Fruit fly (Drosophila melanogaster): Measurements from ENCODE around the gene CG44194.

The CG44194 gene

DNA sequence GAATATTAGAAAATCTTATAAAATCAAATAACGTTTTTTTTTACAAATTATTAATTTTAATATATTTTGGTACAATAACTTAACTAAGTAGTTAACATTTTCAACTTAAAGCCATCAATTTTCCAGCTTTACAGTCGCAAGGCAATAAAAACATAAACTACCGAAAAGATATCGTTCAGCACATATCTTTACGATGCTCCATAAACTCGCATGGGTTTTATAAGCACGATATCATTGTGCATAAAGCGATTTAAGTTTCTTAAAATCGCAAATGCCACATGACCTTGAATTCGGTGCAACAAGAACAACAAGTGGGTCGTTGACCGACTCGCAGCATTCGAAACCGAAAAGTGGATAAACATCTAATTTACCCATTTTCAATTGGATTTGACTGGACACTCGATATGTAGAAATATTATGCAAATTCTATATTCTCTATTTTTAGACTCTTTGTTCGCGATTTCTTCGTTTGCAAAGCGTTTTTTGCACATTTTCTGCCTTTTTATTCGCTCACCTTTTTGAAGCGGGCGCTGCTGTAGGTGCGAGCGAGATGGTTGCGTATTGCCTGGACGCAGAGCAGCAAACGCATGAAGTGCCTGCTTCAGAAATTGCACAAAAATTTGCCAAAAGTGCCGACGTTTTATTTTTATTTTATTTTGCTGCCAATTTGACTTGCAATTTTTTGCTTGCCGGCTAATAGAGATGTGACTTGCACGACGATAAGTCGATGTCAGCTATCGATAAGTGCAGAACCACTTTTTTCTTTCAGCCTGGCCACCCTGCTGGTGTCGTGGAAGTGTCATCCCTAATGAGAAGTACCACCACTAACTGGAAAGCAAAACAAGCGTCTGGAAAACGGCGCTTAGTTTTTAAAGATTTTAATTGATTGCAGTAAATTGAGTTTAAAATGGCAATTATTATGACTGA, 36.3 kb downstream of the CG44194 start, which contains the start of gene Spc25 (continued):
- no peak for TF ChIP-seq NfI (GFP tag; optimal IDR thresholded peaks at IDR 0.05)
- peak; percentile 66 for TF ChIP-seq CG32532 (GFP tag; IDR thresholded peaks at IDR 0.05)
- TF ChIP-seq crc (GFP tag; optimal IDR thresholded peaks at IDR 0.05): no peak
- peak; percentile 88 for TF ChIP-seq Doc3 (GFP tag; IDR thresholded peaks at IDR 0.05; ENCODE audit: partially characterized antibody)
- peak; percentile 69 for TF ChIP-seq CG30403 (GFP tag; optimal IDR thresholded peaks at IDR 0.05)
- TF ChIP-seq Opbp (GFP tag; IDR thresholded peaks at IDR 0.05; ENCODE audit: partially characterized antibody): peak; percentile 97
- TF ChIP-seq Sin3A (optimal IDR thresholded peaks at IDR 0.05): peak; percentile 87
- no peak for TF ChIP-seq CG14050 (GFP tag; IDR thresholded peaks at IDR 0.05)
- no peak for TF ChIP-seq ap (GFP tag; IDR thresholded peaks at IDR 0.05)
- peak; percentile 24 for TF ChIP-seq da (GFP tag; optimal IDR thresholded peaks at IDR 0.05)
- no peak for TF ChIP-seq Awh (GFP tag; IDR thresholded peaks at IDR 0.05)
- TF ChIP-seq CG6254 (GFP tag; optimal IDR thresholded peaks at IDR 0.05): no peak
- peak; percentile 79 for TF ChIP-seq mam (GFP tag; optimal IDR thresholded peaks at IDR 0.05)
- peak; percentile 92 for TF ChIP-seq sna (GFP tag; IDR thresholded peaks at IDR 0.05; ENCODE audit: partially characterized antibody)
- no peak for TF ChIP-seq CG3838 (GFP tag; optimal IDR thresholded peaks at IDR 0.05)
- peak; percentile 96 for TF ChIP-seq Dref (GFP tag; IDR thresholded peaks at IDR 0.05)
- peak; percentile 78 for TF ChIP-seq Antp (GFP tag; optimal IDR thresholded peaks at IDR 0.05)
- TF ChIP-seq CG8359 (GFP tag; optimal IDR thresholded peaks at IDR 0.05; ENCODE audit: borderline replicate concordance): no peak
- TF ChIP-seq bcd (GFP tag; optimal IDR thresholded peaks at IDR 0.05): no peak
- TF ChIP-seq CG15696 (tag; optimal IDR thresholded peaks at IDR 0.05): peak; percentile 7
- peak; percentile 6 for TF ChIP-seq Nf-YC (tag; optimal IDR thresholded peaks at IDR 0.05)
- peak; percentile 79 for TF ChIP-seq CG2116 (GFP tag; optimal IDR thresholded peaks at IDR 0.05)
- TF ChIP-seq CG9817 (tag; optimal IDR thresholded peaks at IDR 0.05): peak; percentile 33
- no peak for TF ChIP-seq CG3726 (GFP tag; IDR thresholded peaks at IDR 0.05)
- TF ChIP-seq zen (tag; optimal IDR thresholded peaks at IDR 0.05): no peak
- peak; percentile 83 for TF ChIP-seq lilli (GFP tag; optimal IDR thresholded peaks at IDR 0.05)
- TF ChIP-seq zen2 (GFP tag; IDR thresholded peaks at IDR 0.05; ENCODE audit: partially characterized antibody): peak; percentile 87
- peak; percentile 29; the same call in 1 of the 2 replicates for TF ChIP-seq ara (GFP tag; IDR thresholded peaks at IDR 0.05)
- TF ChIP-seq grn (GFP tag; optimal IDR thresholded peaks at IDR 0.05): no peak
- peak; percentile 76 for TF ChIP-seq Dp (GFP tag; optimal IDR thresholded peaks at IDR 0.05)
- TF ChIP-seq CG15269 (tag; optimal IDR thresholded peaks at IDR 0.05): peak; percentile 17
- TF ChIP-seq CG6854 (GFP tag; optimal IDR thresholded peaks at IDR 0.05): no peak
- no peak for TF ChIP-seq gcm (GFP tag; optimal IDR thresholded peaks at IDR 0.05)
- peak; percentile 92 for TF ChIP-seq CG9932 (GFP tag; IDR thresholded peaks at IDR 0.05)
- peak; percentile 95 for TF ChIP-seq ato (GFP tag; IDR thresholded peaks at IDR 0.05; ENCODE audit: partially characterized antibody)
- no peak for TF ChIP-seq CG1647 (GFP tag; optimal IDR thresholded peaks at IDR 0.05)
- no peak for TF ChIP-seq h (optimal IDR thresholded peaks at IDR 0.05)
- TF ChIP-seq eyg (GFP tag; optimal IDR thresholded peaks at IDR 0.05): peak; percentile 24
- TF ChIP-seq Gug (GFP tag; IDR thresholded peaks at IDR 0.05): peak; percentile 84
- peak in 1 of 2 experiments; percentile 71 for TF ChIP-seq Pdp1 (GFP tag; optimal IDR thresholded peaks at IDR 0.05)
- TF ChIP-seq CG10209 (GFP tag; optimal IDR thresholded peaks at IDR 0.05): no peak
- no peak for TF ChIP-seq Blimp-1 (GFP tag; optimal IDR thresholded peaks at IDR 0.05)
- no peak for TF ChIP-seq tap (tag; optimal IDR thresholded peaks at IDR 0.05)
- peak; percentile 93 for TF ChIP-seq bbx (GFP tag; IDR thresholded peaks at IDR 0.05; ENCODE audit: partially characterized antibody)
- no peak for TF ChIP-seq fd96Cb (tag; optimal IDR thresholded peaks at IDR 0.05)
- peak; percentile 64 for TF ChIP-seq fu2 (GFP tag; optimal IDR thresholded peaks at IDR 0.05)
- TF ChIP-seq mld (GFP tag; IDR thresholded peaks at IDR 0.05; ENCODE audit: partially characterized antibody): peak; percentile 86
- TF ChIP-seq HLH4C (GFP tag; IDR thresholded peaks at IDR 0.05; ENCODE audit: partially characterized antibody): peak; percentile 88

Data from whole organism, embryonic.